Fruit fly (Drosophila melanogaster) whole organism, embryonic: ENCODE results near the gene CG34282.
A peak's percentile ranks its signal among the peaks of the same experiment; 100 is the strongest.

ENCODE experiments used
- Aef1 ChIP-seq: fragments of 200-800 bp; sonication (Bioruptor generic); IDR thresholded peaks from 3 replicates; pipeline ENCODE4 v1.3.6; 2022; ENCODE audit warnings: missing biosample characterization, missing genetic modification characterization
- CG1024 ChIP-seq: fragments of 200-800 bp; sonication (Bioruptor generic); IDR thresholded peaks from 2 replicates; pipeline ENCODE4 v1.3.6; 2022; ENCODE audit warnings: missing biosample characterization, missing genetic modification characterization
- CG12299 ChIP-seq: fragments of 200-800 bp; sonication (Bioruptor generic); optimal IDR thresholded peaks from 2 replicates; lab custom pipeline; 2018; ENCODE audit warnings: missing biosample characterization, mild to moderate bottlenecking, missing genetic modification characterization
- CG1233 ChIP-seq: fragments of 200-800 bp; sonication (Bioruptor generic); optimal IDR thresholded peaks from 4 replicates; lab custom pipeline; 2018; ENCODE audit warnings: missing biosample characterization, mild to moderate bottlenecking, missing genetic modification characterization
- CG12744 ChIP-seq: fragments of 200-800 bp; sonication (Bioruptor generic); optimal IDR thresholded peaks from 2 replicates; lab custom pipeline; 2016; ENCODE audit warnings: missing biosample characterization, missing genetic modification characterization
- CG14965 ChIP-seq: fragments of 200-800 bp; sonication (Bioruptor generic); optimal IDR thresholded peaks from 2 replicates; lab custom pipeline; 2016; ENCODE audit warnings: missing biosample characterization, missing genetic modification characterization, borderline replicate concordance
- CG1529 ChIP-seq: fragments of 200-800 bp; sonication (Bioruptor generic); optimal IDR thresholded peaks from 3 replicates; lab custom pipeline; 2018; ENCODE audit warnings: missing biosample characterization, missing genetic modification characterization
- CG1832 ChIP-seq: fragments of 200-800 bp; sonication (Bioruptor generic); optimal IDR thresholded peaks from 2 replicates; lab custom pipeline; 2017; ENCODE audit warnings: missing biosample characterization, mild to moderate bottlenecking, missing genetic modification characterization, inconsistent platforms
- CG18476 ChIP-seq: fragments of 200-800 bp; sonication (Bioruptor generic); optimal IDR thresholded peaks from 2 replicates; lab custom pipeline; 2016; ENCODE audit warnings: missing biosample characterization, mild to moderate bottlenecking, missing genetic modification characterization
- CG18764 ChIP-seq: fragments of 200-800 bp; sonication (Bioruptor generic); optimal IDR thresholded peaks from 3 replicates; lab custom pipeline; 2016; ENCODE audit warnings: missing biosample characterization, missing genetic modification characterization
- CG2120 ChIP-seq: fragments of 200-800 bp; sonication (Bioruptor generic); optimal IDR thresholded peaks from 3 replicates; lab custom pipeline; 2016; ENCODE audit warnings: missing biosample characterization, missing genetic modification characterization
- CG2129 ChIP-seq: fragments of 200-800 bp; sonication (Bioruptor generic); IDR thresholded peaks from 2 replicates; pipeline ENCODE4 v1.3.6; 2022; ENCODE audit warnings: missing biosample characterization, missing genetic modification characterization; ENCODE audit not compliant: partially characterized antibody
- CG2202 ChIP-seq: fragments of 200-800 bp; sonication (Bioruptor generic); optimal IDR thresholded peaks from 2 replicates; lab custom pipeline; 2018; ENCODE audit warnings: missing biosample characterization, mild to moderate bottlenecking, missing genetic modification characterization
- CG34224 ChIP-seq: fragments of 200-800 bp; sonication (Bioruptor generic); IDR thresholded peaks from 3 replicates; pipeline ENCODE4 v1.3.6; 2022; ENCODE audit warnings: missing biosample characterization, missing genetic modification characterization; ENCODE audit not compliant: partially characterized antibody
- CG3838 ChIP-seq: fragments of 200-800 bp; sonication (Bioruptor generic); optimal IDR thresholded peaks from 3 replicates; lab custom pipeline; 2016; ENCODE audit warnings: missing biosample characterization, missing genetic modification characterization
- CG4617 ChIP-seq: fragments of 200-800 bp; sonication (Bioruptor generic); optimal IDR thresholded peaks from 3 replicates; lab custom pipeline; 2016; ENCODE audit warnings: missing biosample characterization, missing genetic modification characterization, borderline replicate concordance
- CG5245 ChIP-seq: fragments of 200-800 bp; sonication (Bioruptor generic); optimal IDR thresholded peaks from 3 replicates; lab custom pipeline; 2016; ENCODE audit warnings: missing biosample characterization, missing genetic modification characterization
- CG6683 ChIP-seq: fragments of 200-800 bp; sonication (Bioruptor generic); optimal IDR thresholded peaks from 2 replicates; lab custom pipeline; 2017; ENCODE audit warnings: missing biosample characterization, mild to moderate bottlenecking, missing genetic modification characterization, missing genetic modification reagents
- CG7357 ChIP-seq: fragments of 200-800 bp; sonication (Bioruptor generic); IDR thresholded peaks from 3 replicates; pipeline ENCODE4 v1.3.6; 2022; ENCODE audit warnings: missing biosample characterization, missing genetic modification characterization
- CG7786 ChIP-seq: fragments of 200-800 bp; sonication (Bioruptor generic); optimal IDR thresholded peaks from 2 replicates; lab custom pipeline; 2016; ENCODE audit warnings: missing biosample characterization, missing genetic modification characterization
- CG7839 ChIP-seq: fragments of 200-800 bp; sonication (Bioruptor generic); optimal IDR thresholded peaks from 3 replicates; lab custom pipeline; 2018; ENCODE audit warnings: missing biosample characterization, mild to moderate bottlenecking, missing genetic modification characterization, moderate library complexity
- CG7987 ChIP-seq: fragments of 200-800 bp; sonication (Bioruptor generic); optimal IDR thresholded peaks from 2 replicates; lab custom pipeline; 2018; ENCODE audit warnings: missing biosample characterization, mild to moderate bottlenecking, missing genetic modification characterization, moderate library complexity
- CG8944 ChIP-seq: fragments of 200-800 bp; sonication (Bioruptor generic); optimal IDR thresholded peaks from 3 replicates; lab custom pipeline; 2016; ENCODE audit warnings: missing biosample characterization, missing genetic modification characterization
- CkIIα-i1 ChIP-seq: fragments of 200-800 bp; sonication (Bioruptor generic); IDR thresholded peaks from 2 replicates; pipeline ENCODE4 v1.3.6; 2022; ENCODE audit warnings: missing biosample characterization, missing genetic modification characterization
- Dek ChIP-seq: fragments of 200-800 bp; sonication (Bioruptor generic); optimal IDR thresholded peaks from 3 replicates; lab custom pipeline; 2019; ENCODE audit warnings: missing biosample characterization, mild to moderate bottlenecking, missing genetic modification characterization, moderate library complexity
- Med ChIP-seq: fragments of 200-800 bp; sonication (Bioruptor generic); peaks from one replicate; lab custom pipeline; 2016; ENCODE audit warnings: missing biosample characterization, missing genetic modification characterization, mild to moderate bottlenecking, inconsistent platforms, moderate library complexity
- Nf-YC ChIP-seq: fragments of 200-800 bp; optimal IDR thresholded peaks from 3 replicates; lab custom pipeline; 2019; ENCODE audit warnings: missing biosample characterization, mild to moderate bottlenecking, missing genetic modification characterization, moderate library complexity
- TFAM ChIP-seq: fragments of 200-800 bp; sonication (Bioruptor generic); optimal IDR thresholded peaks from 2 replicates; lab custom pipeline; 2017; ENCODE audit warnings: missing biosample characterization, missing genetic modification characterization, inconsistent platforms
- Trl ChIP-seq, 3 experiments: fragments of >200 bp in 2 of 3; fragments of 200-800 bp in 1 of 3; sonication (Bioruptor generic) in 1 of 3; optimal IDR thresholded peaks; 2 replicates in 1 of 3; 3 replicates in 2 of 3; lab custom pipeline; 2016 to 2017; ENCODE audit warnings: missing biosample characterization in 1 of 3, missing genetic modification characterization in 1 of 3
- az2 ChIP-seq: fragments of 200-800 bp; sonication (Bioruptor generic); optimal IDR thresholded peaks from 3 replicates; lab custom pipeline; 2016; ENCODE audit warnings: missing biosample characterization, missing genetic modification characterization
- bbx ChIP-seq: fragments of 200-800 bp; sonication (Bioruptor generic); IDR thresholded peaks from 2 replicates; pipeline ENCODE4 v1.3.6; 2022; ENCODE audit warnings: missing biosample characterization, missing genetic modification characterization; ENCODE audit not compliant: partially characterized antibody
- bcd ChIP-seq: fragments of 200-800 bp; sonication (Bioruptor generic); optimal IDR thresholded peaks from 2 replicates; lab custom pipeline; 2017; ENCODE audit warnings: missing biosample characterization, mild to moderate bottlenecking, missing genetic modification characterization
- chinmo ChIP-seq: fragments of 200-800 bp; sonication (Bioruptor generic); IDR thresholded peaks from 4 replicates; pipeline ENCODE4 v1.3.6; 2022; ENCODE audit warnings: missing biosample characterization, missing genetic modification characterization; ENCODE audit not compliant: partially characterized antibody
- ci ChIP-seq: fragments of 200-800 bp; sonication (Bioruptor generic); IDR thresholded peaks from 3 replicates; pipeline ENCODE4 v1.3.6; 2022; ENCODE audit warnings: missing biosample characterization, missing genetic modification characterization
- cwo ChIP-seq: fragments of 200-800 bp; sonication (Bioruptor generic); optimal IDR thresholded peaks from 3 replicates; lab custom pipeline; 2017; ENCODE audit warnings: missing biosample characterization, missing genetic modification characterization, mild to moderate bottlenecking, moderate library complexity, missing genetic modification reagents
- disco-r ChIP-seq: fragments of 200-800 bp; sonication (Bioruptor generic); optimal IDR thresholded peaks from 2 replicates; lab custom pipeline; 2016; ENCODE audit warnings: missing biosample characterization, missing genetic modification characterization
- fd64A ChIP-seq: fragments of 200-800 bp; sonication (Bioruptor generic); optimal IDR thresholded peaks from 3 replicates; lab custom pipeline; 2018; ENCODE audit warnings: missing biosample characterization, mild to moderate bottlenecking, missing genetic modification characterization
- gem ChIP-seq: fragments of 200-800 bp; sonication (Bioruptor generic); optimal IDR thresholded peaks from 2 replicates; lab custom pipeline; 2019; ENCODE audit warnings: missing biosample characterization, mild to moderate bottlenecking, missing genetic modification characterization, moderate library complexity
- gsb-n ChIP-seq: fragments of 200-800 bp; sonication (Bioruptor generic); optimal IDR thresholded peaks from 3 replicates; lab custom pipeline; 2018; ENCODE audit warnings: missing biosample characterization, mild to moderate bottlenecking, missing genetic modification characterization
- ken ChIP-seq: fragments of 200-800 bp; sonication (Bioruptor generic); IDR thresholded peaks from 3 replicates; pipeline ENCODE4 v1.3.6; 2022; ENCODE audit warnings: missing biosample characterization, missing genetic modification characterization
- onecut ChIP-seq: fragments of 200-800 bp; sonication (Bioruptor generic); IDR thresholded peaks from 2 replicates; pipeline ENCODE4 v1.3.6; 2022; ENCODE audit warnings: missing biosample characterization, missing genetic modification characterization
- peb ChIP-seq: fragments of 200-800 bp; sonication (Bioruptor generic); IDR thresholded peaks from 2 replicates; pipeline ENCODE4 v1.3.6; 2022; ENCODE audit warnings: missing biosample characterization, missing genetic modification characterization
- sens ChIP-seq: fragments of 200-800 bp; sonication (Bioruptor generic); peaks from one replicate; lab custom pipeline; 2016; ENCODE audit warnings: missing biosample characterization, missing genetic modification characterization
- seq ChIP-seq: fragments of 200-800 bp; sonication (Bioruptor generic); IDR thresholded peaks from 2 replicates; pipeline ENCODE4 v1.3.6; 2022; ENCODE audit warnings: missing biosample characterization, missing genetic modification characterization
- sna ChIP-seq: fragments of 200-800 bp; sonication (Bioruptor generic); IDR thresholded peaks from 2 replicates; pipeline ENCODE4 v1.3.6; 2022; ENCODE audit warnings: missing biosample characterization, missing genetic modification characterization; ENCODE audit not compliant: partially characterized antibody
- ttk ChIP-seq: fragments of 200-800 bp; sonication (Bioruptor generic); IDR thresholded peaks from 2 replicates; pipeline ENCODE4 v2.1.2; 2022; ENCODE audit warnings: missing biosample characterization, missing genetic modification characterization
- usp ChIP-seq: fragments of >200 bp; optimal IDR thresholded peaks from 2 replicates; lab custom pipeline; 2017; ENCODE audit warnings: missing biosample characterization, missing genetic modification characterization
- vvl ChIP-seq: fragments of 200-800 bp; sonication (Bioruptor generic); IDR thresholded peaks from 2 replicates; pipeline ENCODE4 v1.3.6; 2022; ENCODE audit warnings: missing biosample characterization, missing genetic modification characterization

CG34282 gene

DNA sequence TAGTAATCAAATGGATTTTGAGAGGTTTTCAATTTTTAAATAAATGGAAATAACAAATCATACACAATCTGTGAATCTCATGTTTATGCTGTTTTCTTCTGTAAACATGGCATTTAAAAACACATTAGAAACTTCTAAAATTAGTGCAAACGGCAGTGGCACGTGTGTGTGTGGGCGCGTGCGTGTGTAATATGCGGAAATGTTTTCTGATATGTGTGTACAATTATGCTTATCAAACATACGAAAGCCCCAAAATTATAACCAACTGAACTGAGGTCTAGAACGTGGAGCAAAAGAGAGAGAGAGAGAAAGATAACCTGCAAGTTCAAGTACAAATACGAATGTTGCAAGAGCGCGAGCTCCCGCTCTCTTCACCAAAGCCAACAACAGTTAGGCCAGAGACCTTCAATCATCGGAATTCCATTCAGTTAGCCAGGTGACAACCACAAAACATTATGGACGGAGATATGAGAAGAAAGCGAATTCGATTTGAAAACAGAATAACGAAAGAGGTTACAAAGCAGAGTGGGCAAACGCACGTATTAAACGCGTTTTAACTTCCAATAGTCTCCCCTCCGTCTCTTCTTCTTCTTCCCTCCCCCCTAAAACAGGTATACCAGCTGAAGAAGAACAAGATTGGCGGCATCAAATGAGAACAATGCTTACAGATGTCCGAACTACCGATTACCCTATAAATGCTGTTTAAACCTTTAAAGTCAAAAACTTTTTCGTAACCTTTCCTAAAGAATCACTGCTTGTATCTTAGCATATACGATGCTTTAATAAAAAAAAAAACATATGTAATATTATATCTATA is 46.2 kb downstream of the CG34282 start (continued):
- TF ChIP-seq az2 (GFP tag; lab: Kevin White, UChicago), result peak; percentile 94
- TF ChIP-seq CG1832 (GFP tag; lab: Kevin White, UChicago), result no peak
- peak; percentile 77 for TF ChIP-seq CkIIα-i1
- peak; percentile 95 for TF ChIP-seq ttk (GFP tag; lab: Robert Waterston, UW)
- TF ChIP-seq CG7987 (GFP tag; lab: Kevin White, UChicago), result peak; percentile 95
- peak; percentile 96 for TF ChIP-seq Dek
- TF ChIP-seq Trl (optimal IDR thresholded peaks at IDR 0.05; lab: Kevin White, UChicago), result peak; percentile 61 to 84
- peak; percentile 80 for TF ChIP-seq Trl (GFP tag; optimal IDR thresholded peaks at IDR 0.05; lab: Kevin White, UChicago)
- TF ChIP-seq bcd (GFP tag; lab: Kevin White, UChicago), result peak; percentile 97
- TF ChIP-seq Med (GFP tag; lab: Kevin White, UChicago), result peak; percentile 97
- TF ChIP-seq sna (GFP tag; lab: Robert Waterston, UW), result no peak
- TF ChIP-seq cwo (GFP tag; lab: Kevin White, UChicago), result peak; percentile 94
- TF ChIP-seq Nf-YC, result peak; percentile 79
- peak; percentile 89 for TF ChIP-seq CG8944 (GFP tag; lab: Kevin White, UChicago)
- peak; percentile 97 for TF ChIP-seq sens (GFP tag; lab: Kevin White, UChicago)
- TF ChIP-seq CG4617 (GFP tag; lab: Kevin White, UChicago), result peak; percentile 78
- no peak for TF ChIP-seq CG2129
- TF ChIP-seq chinmo (GFP tag; lab: Robert Waterston, UW), result 0 out of 4 replicates have a peak, but pooled peaks have one; percentile 50
- TF ChIP-seq onecut (GFP tag; lab: Robert Waterston, UW), result peak; percentile 91
- peak; percentile 94 for TF ChIP-seq ken (GFP tag; lab: Robert Waterston, UW)
- TF ChIP-seq CG7357 (GFP tag; lab: Robert Waterston, UW), result peak; percentile 90
- peak; percentile 98 for TF ChIP-seq gem (tag; lab: Kevin White, UChicago)
- TF ChIP-seq CG12744 (GFP tag; lab: Kevin White, UChicago), result peak; percentile 88
- TF ChIP-seq Aef1 (GFP tag; lab: Robert Waterston, UW), result peak; percentile 97
- TF ChIP-seq seq, result peak; percentile 95
- peak; percentile 96 for TF ChIP-seq CG2120 (GFP tag; lab: Kevin White, UChicago)
- peak; percentile 21 for TF ChIP-seq CG14965
- TF ChIP-seq CG1233 (GFP tag; lab: Kevin White, UChicago), result peak; percentile 97
- TF ChIP-seq gsb-n (tag; lab: Kevin White, UChicago), result peak; percentile 94
- TF ChIP-seq CG2202, result peak; percentile 91
- TF ChIP-seq CG7839 (tag; lab: Kevin White, UChicago), result peak; percentile 98
- TF ChIP-seq CG3838 (GFP tag; lab: Kevin White, UChicago), result peak; percentile 86
- TF ChIP-seq peb, result peak; percentile 90
- peak; percentile 96 for TF ChIP-seq CG18476
- peak; percentile 94 for TF ChIP-seq CG18764 (GFP tag; lab: Kevin White, UChicago)
- TF ChIP-seq disco-r (GFP tag; lab: Kevin White, UChicago), result peak; percentile 81
- 0 out of 2 replicates have a peak, but pooled peaks have one; percentile 21 for TF ChIP-seq bbx (GFP tag; lab: Robert Waterston, UW)
- TF ChIP-seq vvl (GFP tag; lab: Robert Waterston, UW), result peak; percentile 98
- TF ChIP-seq TFAM (GFP tag; lab: Kevin White, UChicago), result peak; percentile 80
- peak; percentile 91 for TF ChIP-seq CG1024 (GFP tag; lab: Robert Waterston, UW)
- TF ChIP-seq CG34224 (GFP tag; lab: Robert Waterston, UW), result no peak
- peak; percentile 97 for TF ChIP-seq ci
- TF ChIP-seq usp (GFP tag; lab: Kevin White, UChicago), result no peak
- TF ChIP-seq CG6683 (GFP tag; lab: Kevin White, UChicago), result peak; percentile 92
- TF ChIP-seq CG7786 (GFP tag; lab: Kevin White, UChicago), result peak; percentile 86
- peak; percentile 94 for TF ChIP-seq fd64A (GFP tag; lab: Kevin White, UChicago)
- TF ChIP-seq CG1529 (GFP tag; lab: Kevin White, UChicago), result peak; percentile 92
- TF ChIP-seq CG5245 (GFP tag; lab: Kevin White, UChicago), result peak; percentile 94
- peak; percentile 93 for TF ChIP-seq CG12299 (tag; lab: Kevin White, UChicago)
